Worm (Caenorhabditis elegans) whole organism, L4 larva: ENCODE results near the gene uda-1.

Source experiments
- ama-1 ChIP-seq: fragments of 150-350 bp; optimal IDR thresholded peaks from 2 replicates; lab custom pipeline; 2014; ENCODE audit warnings: inconsistent platforms, mixed read lengths
- ceh-82 ChIP-seq: sonication (generic microtip); optimal IDR thresholded peaks from 2 replicates; lab custom pipeline; 2017; ENCODE audit warnings: missing biosample characterization, missing genetic modification characterization

ce11 chrV:9982568-9982967 lies 22.0 kb upstream of the uda-1 start, which contains the start of gene C27H6.9:
- TF ChIP-seq ama-1, result no peak
- TF ChIP-seq ceh-82, result no peak
